Fruit fly (Drosophila melanogaster) whole organism, wandering third instar larva: ENCODE data around the gene mbo.

Source experiments
- lola ChIP-seq: fragments of >200 bp; optimal IDR thresholded peaks from 2 replicates; lab custom pipeline; 2017; ENCODE audit warnings: missing biosample characterization, missing genetic modification characterization
- rgr ChIP-seq: fragments of 200-800 bp; sonication (Bioruptor generic); optimal IDR thresholded peaks from 3 replicates; lab custom pipeline; 2016; ENCODE audit warnings: missing biosample characterization, mild to moderate bottlenecking, missing genetic modification characterization

dm6 chr3R:12681275-12681674, 2.4 kb upstream of the mbo start, which contains the start of gene Cyp313a4:
- no peak for TF ChIP-seq rgr (GFP tag; lab: Kevin White, UChicago)
- no peak for TF ChIP-seq lola (GFP tag; lab: Kevin White, UChicago)
